Worm (Caenorhabditis elegans) whole organism, L1 larva: ENCODE measurements around the gene frh-1.

ENCODE experiments used
- lin-39 ChIP-seq: fragments of 150-350 bp; optimal IDR thresholded peaks from 2 replicates; lab custom pipeline; 2014; ENCODE audit warnings: missing biosample characterization, missing genetic modification reagents, missing genetic modification characterization
- nhr-76 ChIP-seq: sonication (generic microtip); optimal IDR thresholded peaks from 2 replicates; lab custom pipeline; 2017; ENCODE audit warnings: missing biosample characterization, missing genetic modification characterization
- sup-37 ChIP-seq: fragments of 200-800 bp; sonication (Bioruptor generic); optimal IDR thresholded peaks from 2 replicates; lab custom pipeline; 2018; ENCODE audit warnings: mild to moderate bottlenecking, missing genetic modification characterization, missing compliant biosample characterization
- unc-62 ChIP-seq: fragments of 150-350 bp; optimal IDR thresholded peaks from 2 replicates; lab custom pipeline; 2014; ENCODE audit warnings: missing biosample characterization, missing genetic modification reagents, missing genetic modification characterization
- ztf-4 ChIP-seq: fragments of 150-350 bp; optimal IDR thresholded peaks from 2 replicates; lab custom pipeline; 2014; ENCODE audit warnings: missing biosample characterization, missing genetic modification characterization

ce11 chrII:5956583-5956982 is 39.4 kb downstream of the frh-1 start, which contains the start of gene casy-1:
- TF ChIP-seq sup-37 (GFP tag; lab: Kevin White, UChicago) = no peak
- TF ChIP-seq nhr-76 (tag; lab: Kevin White, UChicago) = no peak
- no peak for TF ChIP-seq unc-62 (GFP tag; lab: Kevin White, UChicago)
- TF ChIP-seq lin-39 (tag; lab: Kevin White, UChicago) = no peak
- TF ChIP-seq ztf-4 = no peak
